In genomic region chr3R:5647705-5648568, dm6 we compare ENCODE assay signal across 1 fruit fly cellular context.
TF ChIP-seq lines count a peak whose summit lies in the region.

No protein-coding gene starts in this region.

TF ChIP-seq in whole organism, embryonic, 481 proteins besides CTCF, POLR2A, EP300 and RAD21 (continued from another document):
- TF ChIP-seq CG1602 (GFP tag; optimal IDR thresholded peaks at IDR 0.05; lab: Kevin White, UChicago) (no peak), esg (GFP tag; conservative IDR thresholded peaks at IDR 0.05; lab: Robert Waterston, UW) (no peak), Camta (GFP tag; optimal IDR thresholded peaks at IDR 0.05; lab: Kevin White, UChicago) (no peak), Scr (GFP tag; IDR thresholded peaks at IDR 0.05; lab: Robert Waterston, UW; ENCODE audit: partially characterized antibody) (no peak), kah (GFP tag; optimal IDR thresholded peaks at IDR 0.05; lab: Kevin White, UChicago) (peak; percentile 20), CG4617 (GFP tag; optimal IDR thresholded peaks at IDR 0.05; lab: Kevin White, UChicago; ENCODE audit: borderline replicate concordance) (no peak), Sry-β (GFP tag; optimal IDR thresholded peaks at IDR 0.05; lab: Kevin White, UChicago) (no peak), Hey (tag; optimal IDR thresholded peaks at IDR 0.05; lab: Kevin White, UChicago) (no peak), CG10267 (tag; optimal IDR thresholded peaks at IDR 0.05; lab: Kevin White, UChicago) (no peak), Drgx (GFP tag; IDR thresholded peaks at IDR 0.05; lab: Robert Waterston, UW) (peak; percentile 39; the same call in 1 of the 2 replicates), CG2120 (GFP tag; optimal IDR thresholded peaks at IDR 0.05; lab: Kevin White, UChicago) (no peak), vvl (GFP tag; IDR thresholded peaks at IDR 0.05; lab: Robert Waterston, UW) (peak; percentile 52; the same call in 1 of the 2 replicates), z (GFP tag; IDR thresholded peaks at IDR 0.05; lab: Robert Waterston, UW) (no peak), CG4328 (GFP tag; optimal IDR thresholded peaks at IDR 0.05; lab: Kevin White, UChicago) (no peak), CG30020 (tag; optimal IDR thresholded peaks at IDR 0.05; lab: Kevin White, UChicago) (no peak), bbx (GFP tag; IDR thresholded peaks at IDR 0.05; lab: Robert Waterston, UW; ENCODE audit: partially characterized antibody) (no peak), CG14667 (GFP tag; IDR thresholded peaks at IDR 0.05; lab: Robert Waterston, UW) (no peak), CG34224 (GFP tag; IDR thresholded peaks at IDR 0.05; lab: Robert Waterston, UW; ENCODE audit: partially characterized antibody) (no peak), CG18599 (GFP tag; optimal IDR thresholded peaks at IDR 0.05; lab: Kevin White, UChicago) (no peak), Hmx (GFP tag; optimal IDR thresholded peaks at IDR 0.05; lab: Kevin White, UChicago) (no peak), TFAM (GFP tag; optimal IDR thresholded peaks at IDR 0.05; lab: Kevin White, UChicago) (no peak), bsh (GFP tag; optimal IDR thresholded peaks at IDR 0.05; lab: Kevin White, UChicago) (no peak), CG12071 (GFP tag; optimal IDR thresholded peaks at IDR 0.05; lab: Kevin White, UChicago) (no peak), dpn (GFP tag; optimal IDR thresholded peaks at IDR 0.05; lab: Kevin White, UChicago) (no peak), stc (GFP tag; IDR thresholded peaks at IDR 0.05; lab: Robert Waterston, UW) (no peak), Dek (tag; optimal IDR thresholded peaks at IDR 0.05; lab: Kevin White, UChicago) (no peak), CG33557 (GFP tag; optimal IDR thresholded peaks at IDR 0.05; lab: Kevin White, UChicago) (no peak), pan (optimal IDR thresholded peaks at IDR 0.05; lab: Kevin White, UChicago) (no peak), pan (GFP tag; optimal IDR thresholded peaks at IDR 0.05 in 1 of 2, IDR thresholded peaks at IDR 0.05 in 1 of 2) (no peak), Kr (GFP tag; optimal IDR thresholded peaks at IDR 0.05; lab: Kevin White, UChicago) (peak; percentile 27), mld (GFP tag; IDR thresholded peaks at IDR 0.05; lab: Robert Waterston, UW; ENCODE audit: partially characterized antibody) (no peak), C15 (GFP tag; IDR thresholded peaks at IDR 0.05; lab: Robert Waterston, UW) (no peak), en (GFP tag; optimal IDR thresholded peaks at IDR 0.05; lab: Kevin White, UChicago) (no peak), sqz (GFP tag; optimal IDR thresholded peaks at IDR 0.05; lab: Kevin White, UChicago) (no peak), CG2678 (tag; optimal IDR thresholded peaks at IDR 0.05; lab: Kevin White, UChicago) (no peak), CG7372 (GFP tag; IDR thresholded peaks at IDR 0.05; lab: Robert Waterston, UW) (no peak), wor (GFP tag; IDR thresholded peaks at IDR 0.05; lab: Robert Waterston, UW) (no peak), nerfin-2 (GFP tag; IDR thresholded peaks at IDR 0.05; lab: Robert Waterston, UW; ENCODE audit: partially characterized antibody) (0 out of 2 replicates have a peak, but pooled peaks have one; percentile 20), trem (tag; optimal IDR thresholded peaks at IDR 0.05; lab: Kevin White, UChicago) (no peak), CG11456 (GFP tag; IDR thresholded peaks at IDR 0.05; lab: Robert Waterston, UW) (no peak), CG8765 (GFP tag; IDR thresholded peaks at IDR 0.05; lab: Robert Waterston, UW) (no peak), MESR4 (GFP tag; optimal IDR thresholded peaks at IDR 0.05; lab: Kevin White, UChicago) (peak; percentile 86), CG10462 (GFP tag; optimal IDR thresholded peaks at IDR 0.05; lab: Kevin White, UChicago) (no peak), CG6683 (GFP tag; optimal IDR thresholded peaks at IDR 0.05; lab: Kevin White, UChicago) (no peak), scrt (GFP tag; optimal IDR thresholded peaks at IDR 0.05; lab: Kevin White, UChicago) (no peak), CG10366 (GFP tag; IDR thresholded peaks at IDR 0.05; lab: Robert Waterston, UW) (no peak), CG4282 (GFP tag; optimal IDR thresholded peaks at IDR 0.05; lab: Kevin White, UChicago) (no peak), CG8359 (GFP tag; optimal IDR thresholded peaks at IDR 0.05; lab: Kevin White, UChicago; ENCODE audit: borderline replicate concordance) (no peak), CG12299 (tag; optimal IDR thresholded peaks at IDR 0.05; lab: Kevin White, UChicago) (no peak), CG4360 (GFP tag; IDR thresholded peaks at IDR 0.05; lab: Robert Waterston, UW) (no peak), CG3281 (GFP tag; optimal IDR thresholded peaks at IDR 0.05; lab: Kevin White, UChicago) (no peak), sens (GFP tag; lab: Kevin White, UChicago) (peak; percentile 19), CG16863 (GFP tag; optimal IDR thresholded peaks at IDR 0.05; lab: Kevin White, UChicago) (no peak), ap (GFP tag; IDR thresholded peaks at IDR 0.05; lab: Robert Waterston, UW) (no peak), CG31365 (tag; optimal IDR thresholded peaks at IDR 0.05; lab: Kevin White, UChicago) (no peak), HHEX (GFP tag; optimal IDR thresholded peaks at IDR 0.05; lab: Kevin White, UChicago) (no peak), chif (GFP tag; optimal IDR thresholded peaks at IDR 0.05; lab: Kevin White, UChicago) (no peak), chn (GFP tag; optimal IDR thresholded peaks at IDR 0.05; lab: Kevin White, UChicago) (no peak), kni (GFP tag; optimal IDR thresholded peaks at IDR 0.05; lab: Kevin White, UChicago) (peak; percentile 66), Pdp1 (GFP tag; optimal IDR thresholded peaks at IDR 0.05; lab: Kevin White, UChicago) (peak in 1 of 2 experiments; percentile 45), CG12155 (GFP tag; optimal IDR thresholded peaks at IDR 0.05; lab: Kevin White, UChicago) (no peak), chm (GFP tag; IDR thresholded peaks at IDR 0.05; lab: Robert Waterston, UW) (no peak), Sry-δ (GFP tag; optimal IDR thresholded peaks at IDR 0.05; lab: Kevin White, UChicago) (no peak), dm (GFP tag; optimal IDR thresholded peaks at IDR 0.05; lab: Kevin White, UChicago) (peak; percentile 3), CG16779 (GFP tag; IDR thresholded peaks at IDR 0.05; lab: Robert Waterston, UW) (no peak), cg (GFP tag; optimal IDR thresholded peaks at IDR 0.05; lab: Kevin White, UChicago) (peak; percentile 98), inv (GFP tag; IDR thresholded peaks at IDR 0.05; lab: Robert Waterston, UW; ENCODE audit: partially characterized antibody) (no peak), dmrt99B (tag; optimal IDR thresholded peaks at IDR 0.05; lab: Kevin White, UChicago) (no peak), CG12236 (GFP tag; optimal IDR thresholded peaks at IDR 0.05; lab: Kevin White, UChicago) (no peak), Med (GFP tag; lab: Kevin White, UChicago) (peak; percentile 79), p53 (GFP tag; optimal IDR thresholded peaks at IDR 0.05; lab: Kevin White, UChicago) (no peak), CG13123 (GFP tag; optimal IDR thresholded peaks at IDR 0.05; lab: Kevin White, UChicago) (no peak), Elba2 (GFP tag; optimal IDR thresholded peaks at IDR 0.05; lab: Kevin White, UChicago) (no peak), Nf-YB (GFP tag; optimal IDR thresholded peaks at IDR 0.05; lab: Kevin White, UChicago) (no peak), az2 (GFP tag; optimal IDR thresholded peaks at IDR 0.05; lab: Kevin White, UChicago) (no peak), Mad (GFP tag; optimal IDR thresholded peaks at IDR 0.05; lab: Kevin White, UChicago) (no peak), CG3163 (GFP tag; optimal IDR thresholded peaks at IDR 0.05; lab: Kevin White, UChicago) (no peak), ERR (GFP tag; optimal IDR thresholded peaks at IDR 0.05; lab: Kevin White, UChicago) (no peak), nerfin-1 (tag; optimal IDR thresholded peaks at IDR 0.05; lab: Kevin White, UChicago) (no peak), wdn (GFP tag; IDR thresholded peaks at IDR 0.05; lab: Robert Waterston, UW) (no peak), bcd (GFP tag; optimal IDR thresholded peaks at IDR 0.05; lab: Kevin White, UChicago) (no peak), gfzf (GFP tag; optimal IDR thresholded peaks at IDR 0.05; lab: Kevin White, UChicago) (no peak), gro (GFP tag; optimal IDR thresholded peaks at IDR 0.05; lab: Kevin White, UChicago) (no peak), B-H2 (GFP tag; optimal IDR thresholded peaks at IDR 0.05; lab: Kevin White, UChicago) (no peak), Gug (GFP tag; IDR thresholded peaks at IDR 0.05; lab: Robert Waterston, UW) (no peak), CG7786 (GFP tag; optimal IDR thresholded peaks at IDR 0.05; lab: Kevin White, UChicago) (no peak), CG8944 (GFP tag; optimal IDR thresholded peaks at IDR 0.05; lab: Kevin White, UChicago) (no peak), prd (optimal IDR thresholded peaks at IDR 0.05; lab: Kevin White, UChicago) (no peak), prd (GFP tag; IDR thresholded peaks at IDR 0.05; lab: Robert Waterston, UW) (no peak), peb (GFP tag; IDR thresholded peaks at IDR 0.05; lab: Robert Waterston, UW) (no peak), CG5180 (GFP tag; optimal IDR thresholded peaks at IDR 0.05; lab: Kevin White, UChicago) (peak; percentile 82), hbn (GFP tag; IDR thresholded peaks at IDR 0.05; lab: Robert Waterston, UW; ENCODE audit: partially characterized antibody) (no peak), eyg (GFP tag; optimal IDR thresholded peaks at IDR 0.05; lab: Kevin White, UChicago) (no peak), oc (tag; optimal IDR thresholded peaks at IDR 0.05; lab: Kevin White, UChicago) (no peak), ara (GFP tag; IDR thresholded peaks at IDR 0.05; lab: Robert Waterston, UW) (no peak), CG1603 (tag; optimal IDR thresholded peaks at IDR 0.05; lab: Kevin White, UChicago) (no peak), grau (tag; optimal IDR thresholded peaks at IDR 0.05; lab: Kevin White, UChicago) (no peak), D (optimal IDR thresholded peaks at IDR 0.05; lab: Kevin White, UChicago) (peak; percentile 46), D (GFP tag; optimal IDR thresholded peaks at IDR 0.05; lab: Kevin White, UChicago) (no peak), CG15479 (GFP tag; optimal IDR thresholded peaks at IDR 0.05; lab: Kevin White, UChicago) (peak; percentile 71), abd-A (tag; optimal IDR thresholded peaks at IDR 0.05; lab: Kevin White, UChicago) (no peak), fd102C (GFP tag; optimal IDR thresholded peaks at IDR 0.05; lab: Kevin White, UChicago) (no peak), CG13775 (GFP tag; optimal IDR thresholded peaks at IDR 0.05; lab: Kevin White, UChicago) (no peak), CG4707 (GFP tag; optimal IDR thresholded peaks at IDR 0.05; lab: Kevin White, UChicago) (no peak), caup (GFP tag; optimal IDR thresholded peaks at IDR 0.05; lab: Kevin White, UChicago; ENCODE audit: severe bottlenecking) (no peak), dati (GFP tag; IDR thresholded peaks at IDR 0.05; lab: Robert Waterston, UW) (no peak), CG31441 (GFP tag; IDR thresholded peaks at IDR 0.05; lab: Robert Waterston, UW) (no peak), E2f1 (GFP tag; IDR thresholded peaks at IDR 0.05; lab: Robert Waterston, UW) (no peak), al (GFP tag; IDR thresholded peaks at IDR 0.05; lab: Robert Waterston, UW) (no peak), hkb (optimal IDR thresholded peaks at IDR 0.05; lab: Kevin White, UChicago) (no peak), hkb (GFP tag; IDR thresholded peaks at IDR 0.05; lab: Robert Waterston, UW) (peak; percentile 11; the same call in 1 of the 2 replicates), CG10565 (GFP tag; optimal IDR thresholded peaks at IDR 0.05; lab: Kevin White, UChicago) (no peak), CG5245 (GFP tag; optimal IDR thresholded peaks at IDR 0.05; lab: Kevin White, UChicago) (no peak), slbo (GFP tag; IDR thresholded peaks at IDR 0.05; lab: Robert Waterston, UW) (no peak), Nf-YC (tag; optimal IDR thresholded peaks at IDR 0.05; lab: Kevin White, UChicago) (no peak), hb (GFP tag; IDR thresholded peaks at IDR 0.05; lab: Robert Waterston, UW; ENCODE audit: partially characterized antibody) (no peak), CG10543 (GFP tag; optimal IDR thresholded peaks at IDR 0.05; lab: Kevin White, UChicago) (no peak), klu (GFP tag; IDR thresholded peaks at IDR 0.05; lab: Robert Waterston, UW) (no peak), CG18011 (GFP tag; optimal IDR thresholded peaks at IDR 0.05; lab: Kevin White, UChicago) (no peak), CG4854 (GFP tag; optimal IDR thresholded peaks at IDR 0.05; lab: Kevin White, UChicago) (no peak), toy (GFP tag; IDR thresholded peaks at IDR 0.05; lab: Robert Waterston, UW) (no peak), ash1 (GFP tag; optimal IDR thresholded peaks at IDR 0.05; lab: Kevin White, UChicago) (no peak), emc (GFP tag; optimal IDR thresholded peaks at IDR 0.05; lab: Kevin White, UChicago) (no peak), CG10274 (GFP tag; optimal IDR thresholded peaks at IDR 0.05; lab: Kevin White, UChicago) (no peak), rib (GFP tag; IDR thresholded peaks at IDR 0.05; lab: Robert Waterston, UW) (peak; percentile 8), zf30C (GFP tag; optimal IDR thresholded peaks at IDR 0.05; lab: Kevin White, UChicago) (no peak)
